Fruit fly (Drosophila melanogaster) whole organism, embryonic: ENCODE data around the gene mfas.

Source experiments
- B-H1 ChIP-seq: fragments of 200-800 bp; sonication (Bioruptor generic); IDR thresholded peaks from 3 replicates; pipeline ENCODE4 v1.3.6; 2022; ENCODE audit warnings: missing biosample characterization, missing genetic modification characterization
- BEAF-32 ChIP-seq: fragments of 200-800 bp; sonication (Bioruptor generic); optimal IDR thresholded peaks from 3 replicates; lab custom pipeline; 2017; ENCODE audit warnings: missing biosample characterization, missing genetic modification characterization, mild to moderate bottlenecking, moderate library complexity, missing genetic modification reagents
- CG1024 ChIP-seq: fragments of 200-800 bp; sonication (Bioruptor generic); IDR thresholded peaks from 2 replicates; pipeline ENCODE4 v1.3.6; 2022; ENCODE audit warnings: missing biosample characterization, missing genetic modification characterization
- CG11398 ChIP-seq: fragments of 200-800 bp; sonication (Bioruptor generic); optimal IDR thresholded peaks from 2 replicates; lab custom pipeline; 2016; ENCODE audit warnings: missing biosample characterization, missing genetic modification characterization
- CG12104 ChIP-seq: fragments of 200-800 bp; sonication (Bioruptor generic); optimal IDR thresholded peaks from 3 replicates; lab custom pipeline; 2016; ENCODE audit warnings: missing biosample characterization, missing genetic modification characterization
- CG14441 ChIP-seq: fragments of 200-800 bp; sonication (Bioruptor generic); IDR thresholded peaks from 2 replicates; pipeline ENCODE4 v1.3.6; 2022; ENCODE audit warnings: missing biosample characterization, missing genetic modification characterization
- CG15011 ChIP-seq: fragments of 200-800 bp; sonication (Bioruptor generic); optimal IDR thresholded peaks from 3 replicates; lab custom pipeline; 2018; ENCODE audit warnings: missing biosample characterization, mild to moderate bottlenecking, missing genetic modification characterization
- CG17802 ChIP-seq: fragments of 200-800 bp; sonication (Bioruptor generic); optimal IDR thresholded peaks from 2 replicates; lab custom pipeline; 2018; ENCODE audit warnings: missing biosample characterization, mild to moderate bottlenecking, missing genetic modification characterization, moderate library complexity
- CG17829 ChIP-seq: fragments of 200-800 bp; optimal IDR thresholded peaks from 2 replicates; lab custom pipeline; 2019; ENCODE audit warnings: missing biosample characterization, mild to moderate bottlenecking, missing genetic modification characterization, moderate library complexity
- CG17912 ChIP-seq: fragments of 200-800 bp; sonication (Bioruptor generic); optimal IDR thresholded peaks from 2 replicates; lab custom pipeline; 2018; ENCODE audit warnings: missing biosample characterization, mild to moderate bottlenecking, missing genetic modification characterization
- CG3995 ChIP-seq: fragments of 200-800 bp; sonication (Bioruptor generic); optimal IDR thresholded peaks from 3 replicates; lab custom pipeline; 2016; ENCODE audit warnings: missing biosample characterization, missing genetic modification characterization
- CG4282 ChIP-seq: fragments of 200-800 bp; sonication (Bioruptor generic); optimal IDR thresholded peaks from 2 replicates; lab custom pipeline; 2016; ENCODE audit warnings: missing biosample characterization, missing genetic modification characterization
- CG4424 ChIP-seq: fragments of 200-800 bp; sonication (Bioruptor generic); optimal IDR thresholded peaks from 3 replicates; lab custom pipeline; 2016; ENCODE audit warnings: missing biosample characterization, missing genetic modification characterization
- CG4820 ChIP-seq: fragments of 200-800 bp; sonication (Bioruptor generic); optimal IDR thresholded peaks from 3 replicates; lab custom pipeline; 2016; ENCODE audit warnings: missing biosample characterization, missing genetic modification characterization
- CG6654 ChIP-seq: fragments of 200-800 bp; sonication (Bioruptor generic); optimal IDR thresholded peaks from 2 replicates; lab custom pipeline; 2017; ENCODE audit warnings: missing biosample characterization, mild to moderate bottlenecking, missing genetic modification characterization
- CG6689 ChIP-seq: fragments of 200-800 bp; sonication (Bioruptor generic); IDR thresholded peaks from 2 replicates; pipeline ENCODE4 v1.3.6; 2022; ENCODE audit warnings: missing biosample characterization, missing genetic modification characterization
- CG6854 ChIP-seq: fragments of 200-800 bp; sonication (Bioruptor generic); optimal IDR thresholded peaks from 3 replicates; lab custom pipeline; 2017; ENCODE audit warnings: missing biosample characterization, mild to moderate bottlenecking, missing genetic modification characterization
- CG7271 ChIP-seq: fragments of 200-800 bp; sonication (Bioruptor generic); optimal IDR thresholded peaks from 2 replicates; lab custom pipeline; 2018; ENCODE audit warnings: missing biosample characterization, mild to moderate bottlenecking, missing genetic modification characterization, moderate library complexity
- CG7556 ChIP-seq: fragments of 200-800 bp; sonication (Bioruptor generic); optimal IDR thresholded peaks from 2 replicates; lab custom pipeline; 2017; ENCODE audit warnings: missing biosample characterization, mild to moderate bottlenecking, missing genetic modification characterization
- CG9817 ChIP-seq: fragments of 200-800 bp; sonication (Bioruptor generic); optimal IDR thresholded peaks from 2 replicates; lab custom pipeline; 2018; ENCODE audit warnings: missing biosample characterization, mild to moderate bottlenecking, missing genetic modification characterization, moderate library complexity
- Camta ChIP-seq: fragments of 200-800 bp; sonication (Bioruptor generic); optimal IDR thresholded peaks from 2 replicates; lab custom pipeline; 2016; ENCODE audit warnings: missing biosample characterization, missing genetic modification characterization
- Ets97D ChIP-seq: fragments of 200-800 bp; sonication (Bioruptor generic); optimal IDR thresholded peaks from 3 replicates; lab custom pipeline; 2016; ENCODE audit warnings: missing biosample characterization, missing genetic modification characterization
- Fer2 ChIP-seq: fragments of 200-800 bp; sonication (Bioruptor generic); optimal IDR thresholded peaks from 2 replicates; lab custom pipeline; 2018; ENCODE audit warnings: missing biosample characterization, mild to moderate bottlenecking, missing genetic modification characterization, moderate library complexity
- HmgD ChIP-seq: fragments of 200-800 bp; sonication (Bioruptor generic); optimal IDR thresholded peaks from 3 replicates; lab custom pipeline; 2016; ENCODE audit warnings: missing biosample characterization, missing genetic modification characterization
- NC2β ChIP-seq: fragments of 200-800 bp; sonication (Bioruptor generic); optimal IDR thresholded peaks from 2 replicates; lab custom pipeline; 2016; ENCODE audit warnings: missing biosample characterization, missing genetic modification characterization
- Nf-YC ChIP-seq: fragments of 200-800 bp; optimal IDR thresholded peaks from 3 replicates; lab custom pipeline; 2019; ENCODE audit warnings: missing biosample characterization, mild to moderate bottlenecking, missing genetic modification characterization, moderate library complexity
- Pdp1 ChIP-seq, 2 experiments: fragments of 200-800 bp; sonication (Bioruptor generic); optimal IDR thresholded peaks; 3 replicates each; lab custom pipeline; 2016; ENCODE audit warnings: missing biosample characterization in 2 of 2, missing genetic modification characterization in 2 of 2, mild to moderate bottlenecking in 1 of 2, moderate library complexity in 1 of 2
- Ptx1 ChIP-seq: fragments of 200-800 bp; sonication (Bioruptor generic); IDR thresholded peaks from 2 replicates; pipeline ENCODE4 v1.3.6; 2022; ENCODE audit warnings: missing biosample characterization, missing genetic modification characterization
- Sin3A ChIP-seq: fragments of >200 bp; optimal IDR thresholded peaks from 2 replicates; lab custom pipeline; 2018
- Spps ChIP-seq: fragments of 200-800 bp; sonication (Bioruptor generic); optimal IDR thresholded peaks from 2 replicates; lab custom pipeline; 2018; ENCODE audit warnings: missing biosample characterization, mild to moderate bottlenecking, missing genetic modification characterization
- Stat92E ChIP-seq, 3 experiments: fragments of >200 bp in 2 of 3; fragments of 200-800 bp in 1 of 3; sonication (Bioruptor generic) in 1 of 3; optimal IDR thresholded peaks; 2 replicates each; lab custom pipeline; 2017 to 2019; ENCODE audit warnings: missing biosample characterization in 3 of 3, missing genetic modification characterization in 3 of 3, mild to moderate bottlenecking in 1 of 3, moderate library complexity in 1 of 3
- YL-1 ChIP-seq: fragments of 200-800 bp; sonication (Bioruptor generic); optimal IDR thresholded peaks from 3 replicates; lab custom pipeline; 2017; ENCODE audit warnings: missing biosample characterization, mild to moderate bottlenecking, missing genetic modification characterization
- ac ChIP-seq: fragments of 200-800 bp; sonication (Bioruptor generic); optimal IDR thresholded peaks from 3 replicates; lab custom pipeline; 2017; ENCODE audit warnings: missing biosample characterization, mild to moderate bottlenecking, missing genetic modification characterization
- bab2 ChIP-seq: fragments of 200-800 bp; sonication (Bioruptor generic); optimal IDR thresholded peaks from 2 replicates; lab custom pipeline; 2016; ENCODE audit warnings: missing biosample characterization, missing genetic modification characterization
- br ChIP-seq: fragments of >200 bp; optimal IDR thresholded peaks from 2 replicates; lab custom pipeline; 2017
- dm ChIP-seq: fragments of 200-800 bp; sonication (Bioruptor generic); optimal IDR thresholded peaks from 3 replicates; lab custom pipeline; 2016; ENCODE audit warnings: missing biosample characterization, missing genetic modification characterization
- dpn ChIP-seq, 2 experiments: fragments of 200-800 bp; sonication (Bioruptor generic); optimal IDR thresholded peaks; 3 replicates each; lab custom pipeline; 2016; ENCODE audit warnings: missing biosample characterization in 2 of 2, missing genetic modification characterization in 2 of 2
- fd64A ChIP-seq: fragments of 200-800 bp; sonication (Bioruptor generic); optimal IDR thresholded peaks from 3 replicates; lab custom pipeline; 2018; ENCODE audit warnings: missing biosample characterization, mild to moderate bottlenecking, missing genetic modification characterization
- ftz-f1 ChIP-seq: fragments of 200-800 bp; sonication (Bioruptor generic); optimal IDR thresholded peaks from 2 replicates; lab custom pipeline; 2016; ENCODE audit warnings: missing biosample characterization, missing genetic modification characterization
- grau ChIP-seq: fragments of 200-800 bp; optimal IDR thresholded peaks from 3 replicates; lab custom pipeline; 2019; ENCODE audit warnings: missing biosample characterization, mild to moderate bottlenecking, missing genetic modification characterization, moderate library complexity
- mirr ChIP-seq: fragments of 200-800 bp; sonication (Bioruptor generic); optimal IDR thresholded peaks from 3 replicates; lab custom pipeline; 2018; ENCODE audit warnings: missing biosample characterization, mild to moderate bottlenecking, missing genetic modification characterization
- nmo ChIP-seq: fragments of 200-800 bp; sonication (Bioruptor generic); optimal IDR thresholded peaks from 2 replicates; lab custom pipeline; 2018; ENCODE audit warnings: missing biosample characterization, mild to moderate bottlenecking, missing genetic modification characterization, moderate library complexity
- pb ChIP-seq: fragments of 200-800 bp; sonication (Bioruptor generic); optimal IDR thresholded peaks from 3 replicates; lab custom pipeline; 2016; ENCODE audit warnings: missing biosample characterization, missing genetic modification characterization
- pho ChIP-seq: fragments of 200-800 bp; sonication (Bioruptor generic); optimal IDR thresholded peaks from 2 replicates; lab custom pipeline; 2016; ENCODE audit warnings: missing biosample characterization, missing genetic modification characterization
- rib ChIP-seq: fragments of 200-800 bp; sonication (Bioruptor generic); IDR thresholded peaks from 2 replicates; pipeline ENCODE4 v1.3.6; 2022; ENCODE audit warnings: missing biosample characterization, missing genetic modification characterization
- sc ChIP-seq, 3 experiments: fragments of >200 bp in 2 of 3; fragments of 200-800 bp in 1 of 3; sonication (Bioruptor generic) in 1 of 3; optimal IDR thresholded peaks; 2 replicates in 2 of 3; 3 replicates in 1 of 3; lab custom pipeline; 2017; ENCODE audit warnings: mild to moderate bottlenecking in 1 of 3, missing biosample characterization in 1 of 3, missing genetic modification characterization in 1 of 3, missing genetic modification reagents in 1 of 3
- shn ChIP-seq: fragments of 200-800 bp; sonication (Bioruptor generic); optimal IDR thresholded peaks from 3 replicates; lab custom pipeline; 2016; ENCODE audit warnings: missing biosample characterization, missing genetic modification characterization
- sima ChIP-seq: fragments of 200-800 bp; sonication (Bioruptor generic); optimal IDR thresholded peaks from 2 replicates; lab custom pipeline; 2016; ENCODE audit warnings: missing biosample characterization, missing genetic modification characterization
- tin ChIP-seq: fragments of 200-800 bp; sonication (Bioruptor generic); optimal IDR thresholded peaks from 3 replicates; lab custom pipeline; 2016; ENCODE audit warnings: missing biosample characterization, missing genetic modification characterization
- twi ChIP-seq: fragments of 200-800 bp; optimal IDR thresholded peaks from 2 replicates; lab custom pipeline; 2019; ENCODE audit warnings: missing biosample characterization, mild to moderate bottlenecking, missing genetic modification characterization, moderate library complexity
- zfh2 ChIP-seq: fragments of 200-800 bp; sonication (Bioruptor generic); optimal IDR thresholded peaks from 2 replicates; lab custom pipeline; 2016; ENCODE audit warnings: missing biosample characterization, missing genetic modification characterization

mfas gene

dm6 chr3R:12010202-12010824 is 17.2 kb upstream of the mfas start, which contains the start of the genes KLHL18 and GCC185 (continued):
- TF ChIP-seq Pdp1 (GFP tag; optimal IDR thresholded peaks at IDR 0.05; lab: Kevin White, UChicago) (peak in 1 of 2 experiments; percentile 77), ac (GFP tag; lab: Kevin White, UChicago) (no peak), Ptx1 (GFP tag; lab: Robert Waterston, UW) (peak; percentile 80), B-H1 (GFP tag; lab: Robert Waterston, UW) (no peak), CG6854 (GFP tag; lab: Kevin White, UChicago) (no peak), sima (GFP tag; lab: Kevin White, UChicago) (no peak), CG14441 (GFP tag; lab: Robert Waterston, UW) (peak; percentile 69), CG15011 (GFP tag; lab: Kevin White, UChicago) (no peak), Nf-YC (tag; lab: Kevin White, UChicago) (peak; percentile 75), CG7556 (GFP tag; lab: Kevin White, UChicago) (no peak), tin (peak; percentile 83), Stat92E (GFP tag; optimal IDR thresholded peaks at IDR 0.05; lab: Kevin White, UChicago) (no peak), shn (GFP tag; lab: Kevin White, UChicago) (peak; percentile 47), grau (tag; lab: Kevin White, UChicago) (peak; percentile 83), Camta (GFP tag; lab: Kevin White, UChicago) (peak; percentile 61), CG17802 (tag; lab: Kevin White, UChicago) (peak; percentile 27), Sin3A (peak; percentile 94), dm (GFP tag; lab: Kevin White, UChicago) (peak; percentile 20), pb (GFP tag; lab: Kevin White, UChicago) (no peak), CG4424 (GFP tag; lab: Kevin White, UChicago) (peak; percentile 78), rib (GFP tag; lab: Robert Waterston, UW) (no peak), ftz-f1 (GFP tag; lab: Kevin White, UChicago) (no peak), CG17829 (tag; lab: Kevin White, UChicago) (peak; percentile 79), CG11398 (GFP tag; lab: Kevin White, UChicago) (no peak), BEAF-32 (peak; percentile 93), CG6654 (GFP tag; lab: Kevin White, UChicago) (no peak), Fer2 (tag; lab: Kevin White, UChicago) (peak; percentile 69), CG4820 (GFP tag; lab: Kevin White, UChicago) (peak; percentile 76), CG7271 (no peak), twi (tag; lab: Kevin White, UChicago) (peak; percentile 69), dpn (GFP tag; optimal IDR thresholded peaks at IDR 0.05; lab: Kevin White, UChicago) (peak; percentile 67 to 83), fd64A (no peak), pho (GFP tag; lab: Kevin White, UChicago) (peak; percentile 78), CG3995 (peak; percentile 74), Spps (tag; lab: Kevin White, UChicago) (peak; percentile 45), NC2β (GFP tag; lab: Kevin White, UChicago) (no peak), CG17912 (GFP tag; lab: Kevin White, UChicago) (no peak), CG6689 (peak; percentile 100), YL-1 (GFP tag; lab: Kevin White, UChicago) (peak; percentile 62), sc (optimal IDR thresholded peaks at IDR 0.05; lab: Kevin White, UChicago) (no peak), sc (GFP tag; optimal IDR thresholded peaks at IDR 0.05; lab: Kevin White, UChicago) (peak; percentile 57), nmo (GFP tag; lab: Kevin White, UChicago) (peak; percentile 91), HmgD (peak; percentile 31), CG4282 (GFP tag; lab: Kevin White, UChicago) (peak; percentile 22), zfh2 (GFP tag; lab: Kevin White, UChicago) (peak; percentile 81), CG1024 (GFP tag; lab: Robert Waterston, UW) (no peak; the same call in 1 of the 2 replicates), mirr (GFP tag; lab: Kevin White, UChicago) (no peak), br (lab: Kevin White, UChicago) (no peak), CG12104 (peak; percentile 76), Ets97D (GFP tag; lab: Kevin White, UChicago) (peak; percentile 34), CG9817 (tag; lab: Kevin White, UChicago) (peak; percentile 88), bab2 (peak; percentile 68)
